Worm (Caenorhabditis elegans): ENCODE results near the gene sago-1.

- TF ChIP-seq him-1 (tag; optimal IDR thresholded peaks at IDR 0.05): no peak
- TF ChIP-seq W03F9.2 (tag; optimal IDR thresholded peaks at IDR 0.05): no peak
- TF ChIP-seq dao-5 (tag; optimal IDR thresholded peaks at IDR 0.05): no peak
Measured at ce11 chrV:6322749-6323367, 19.3 kb downstream of the sago-1 start.
